Worm (Caenorhabditis elegans) whole organism, L2 larva: ENCODE measurements around the gene fipr-10.

Experiments
- ZK546.5 ChIP-seq: sonication (generic microtip); optimal IDR thresholded peaks from 2 replicates; lab custom pipeline; 2017; ENCODE audit warnings: missing biosample characterization, missing genetic modification characterization
- aly-2 ChIP-seq: fragments of 150-350 bp; optimal IDR thresholded peaks from 2 replicates; lab custom pipeline; 2014; ENCODE audit warnings: missing biosample characterization, missing genetic modification characterization
- ama-1 ChIP-seq: fragments of 150-350 bp; optimal IDR thresholded peaks from 2 replicates; lab custom pipeline; 2018; ENCODE audit warnings: inconsistent platforms

- TF ChIP-seq ZK546.5 (tag; lab: Kevin White, UChicago) (no peak), aly-2 (no peak), ama-1 (lab: Kevin White, UChicago) (no peak)
These were observed 4.3 kb upstream of the fipr-10 start for ce11 chrV:9909624-9910023.
